Worm (Caenorhabditis elegans) whole organism, L3 larva: ENCODE results near the gene sap-140.

ENCODE experiments used
- aly-2 ChIP-seq: fragments of 150-350 bp; optimal IDR thresholded peaks from 2 replicates; lab custom pipeline; 2014; ENCODE audit warnings: missing biosample characterization, missing genetic modification characterization
- elt-1 ChIP-seq: fragments of 150-350 bp; optimal IDR thresholded peaks from 2 replicates; lab custom pipeline; 2014; ENCODE audit warnings: missing biosample characterization, missing genetic modification characterization
- skn-1 ChIP-seq: fragments of 150-350 bp; optimal IDR thresholded peaks from 2 replicates; lab custom pipeline; 2014; ENCODE audit warnings: missing biosample characterization, missing genetic modification characterization
- tbx-2 ChIP-seq: sonication (generic microtip); optimal IDR thresholded peaks from 2 replicates; lab custom pipeline; 2016; ENCODE audit warnings: mild to moderate bottlenecking, missing genetic modification characterization, missing compliant biosample characterization
- unc-39 ChIP-seq: sonication (generic microtip); optimal IDR thresholded peaks from 4 replicates; lab custom pipeline; 2017; ENCODE audit warnings: missing biosample characterization, missing genetic modification characterization

ce11 chrIII:7530830-7531229 is 31.3 kb downstream of the sap-140 start:
- TF ChIP-seq aly-2 (tag; lab: Kevin White, UChicago) = no peak
- no peak for TF ChIP-seq skn-1 (tag; lab: Kevin White, UChicago)
- no peak for TF ChIP-seq unc-39 (tag; lab: Kevin White, UChicago)
- no peak for TF ChIP-seq tbx-2
- TF ChIP-seq elt-1 = no peak
